Worm (Caenorhabditis elegans) whole organism, mixed stage, embryonic: ENCODE data around the gene jun-1.

Source experiments
- ceh-83 ChIP-seq: fragments of 200-800 bp; sonication (Bioruptor generic); optimal IDR thresholded peaks from 2 replicates; lab custom pipeline; 2018; ENCODE audit warnings: mild to moderate bottlenecking, missing genetic modification characterization, missing compliant biosample characterization
- ces-1 ChIP-seq: fragments of 150-350 bp; optimal IDR thresholded peaks from 2 replicates; lab custom pipeline; 2014; ENCODE audit warnings: missing biosample characterization, missing genetic modification reagents, missing genetic modification characterization
- cnd-1 ChIP-seq: fragments of 200-800 bp; sonication (Bioruptor generic); optimal IDR thresholded peaks from 2 replicates; lab custom pipeline; 2018; ENCODE audit warnings: mild to moderate bottlenecking, missing genetic modification characterization, missing compliant biosample characterization
- elt-1 ChIP-seq: sonication (generic microtip); optimal IDR thresholded peaks from 2 replicates; lab custom pipeline; 2017; ENCODE audit warnings: missing genetic modification characterization, mild to moderate bottlenecking, missing compliant biosample characterization, antibody characterized with exemption, moderate library complexity, borderline replicate concordance; ENCODE audit not compliant: insufficient read depth
- elt-3 ChIP-seq: fragments of 150-350 bp; optimal IDR thresholded peaks from 2 replicates; lab custom pipeline; 2014; ENCODE audit warnings: missing biosample characterization, missing genetic modification characterization
- ham-2 ChIP-seq: fragments of 200-800 bp; sonication (Bioruptor generic); optimal IDR thresholded peaks from 2 replicates; lab custom pipeline; 2018; ENCODE audit warnings: mild to moderate bottlenecking, missing genetic modification characterization, missing compliant biosample characterization
- lin-13 ChIP-seq: fragments of 150-350 bp; optimal IDR thresholded peaks from 2 replicates; lab custom pipeline; 2014; ENCODE audit warnings: missing biosample characterization, missing genetic modification characterization
- nhr-12 ChIP-seq: fragments of 150-350 bp; optimal IDR thresholded peaks from 2 replicates; lab custom pipeline; 2014; ENCODE audit warnings: missing biosample characterization, missing genetic modification characterization
- nhr-237 ChIP-seq: fragments of 150-350 bp; optimal IDR thresholded peaks from 2 replicates; lab custom pipeline; 2014; ENCODE audit warnings: missing biosample characterization, missing genetic modification characterization
- nhr-28 ChIP-seq: fragments of 150-350 bp; optimal IDR thresholded peaks from 2 replicates; lab custom pipeline; 2014; ENCODE audit warnings: missing biosample characterization, missing genetic modification characterization
- nhr-76 ChIP-seq: sonication (generic microtip); optimal IDR thresholded peaks from 2 replicates; lab custom pipeline; 2017; ENCODE audit warnings: missing biosample characterization, missing genetic modification characterization
- pha-4 ChIP-seq: fragments of 150-350 bp; optimal IDR thresholded peaks from 2 replicates; lab custom pipeline; 2018; ENCODE audit warnings: missing biosample characterization, missing genetic modification reagents, missing genetic modification characterization
- snpc-4 ChIP-seq: fragments of 150-350 bp; optimal IDR thresholded peaks from 2 replicates; lab custom pipeline; 2014; ENCODE audit warnings: missing biosample characterization, missing genetic modification characterization
- unc-62 ChIP-seq: fragments of 150-350 bp; optimal IDR thresholded peaks from 2 replicates; lab custom pipeline; 2014; ENCODE audit warnings: missing biosample characterization, missing genetic modification reagents, missing genetic modification characterization

ce11 chrII:9170048-9170447 is 57.1 kb downstream of the jun-1 start:
- TF ChIP-seq ceh-83 (GFP tag; lab: Kevin White, UChicago): no peak
- TF ChIP-seq pha-4 (tag; lab: Kevin White, UChicago): no peak
- TF ChIP-seq nhr-237 (tag; lab: Kevin White, UChicago): no peak
- TF ChIP-seq snpc-4: no peak
- no peak for TF ChIP-seq ces-1 (GFP tag; lab: Kevin White, UChicago)
- TF ChIP-seq nhr-28 (tag; lab: Kevin White, UChicago): no peak
- no peak for TF ChIP-seq nhr-12 (tag; lab: Kevin White, UChicago)
- TF ChIP-seq ham-2 (GFP tag; lab: Kevin White, UChicago): no peak
- no peak for TF ChIP-seq nhr-76 (tag; lab: Kevin White, UChicago)
- no peak for TF ChIP-seq elt-3
- no peak for TF ChIP-seq elt-1 (tag; lab: Kevin White, UChicago)
- TF ChIP-seq unc-62 (GFP tag; lab: Kevin White, UChicago): no peak
- TF ChIP-seq lin-13 (tag; lab: Kevin White, UChicago): no peak
- TF ChIP-seq cnd-1 (tag; lab: Kevin White, UChicago): no peak
